Fruit fly (Drosophila melanogaster) whole organism: Measurements from ENCODE around the gene CG9951.

Experiments used
- CG8478 ChIP-seq: fragments of >200 bp; optimal IDR thresholded peaks from 2 replicates; lab custom pipeline; 2018; ENCODE audit warnings: inconsistent platforms
- Dll ChIP-seq: fragments of >200 bp; optimal IDR thresholded peaks from 2 replicates; lab custom pipeline; 2017
- EcR ChIP-seq, 2 experiments: fragments of >200 bp; optimal IDR thresholded peaks; 2 replicates each; lab custom pipeline; 2017; ENCODE audit warnings: missing biosample characterization in 2 of 2, missing genetic modification characterization in 2 of 2, missing genetic modification reagents in 2 of 2
- pan ChIP-seq: fragments of >200 bp; optimal IDR thresholded peaks from 2 replicates; lab custom pipeline; 2017
- psq ChIP-seq: fragments of >200 bp; optimal IDR thresholded peaks from 2 replicates; lab custom pipeline; 2017
- usp ChIP-seq: fragments of >200 bp; optimal IDR thresholded peaks from 2 replicates; lab custom pipeline; 2017; ENCODE audit warnings: missing biosample characterization, missing genetic modification characterization, mixed read lengths

Gene CG9951

DNA sequence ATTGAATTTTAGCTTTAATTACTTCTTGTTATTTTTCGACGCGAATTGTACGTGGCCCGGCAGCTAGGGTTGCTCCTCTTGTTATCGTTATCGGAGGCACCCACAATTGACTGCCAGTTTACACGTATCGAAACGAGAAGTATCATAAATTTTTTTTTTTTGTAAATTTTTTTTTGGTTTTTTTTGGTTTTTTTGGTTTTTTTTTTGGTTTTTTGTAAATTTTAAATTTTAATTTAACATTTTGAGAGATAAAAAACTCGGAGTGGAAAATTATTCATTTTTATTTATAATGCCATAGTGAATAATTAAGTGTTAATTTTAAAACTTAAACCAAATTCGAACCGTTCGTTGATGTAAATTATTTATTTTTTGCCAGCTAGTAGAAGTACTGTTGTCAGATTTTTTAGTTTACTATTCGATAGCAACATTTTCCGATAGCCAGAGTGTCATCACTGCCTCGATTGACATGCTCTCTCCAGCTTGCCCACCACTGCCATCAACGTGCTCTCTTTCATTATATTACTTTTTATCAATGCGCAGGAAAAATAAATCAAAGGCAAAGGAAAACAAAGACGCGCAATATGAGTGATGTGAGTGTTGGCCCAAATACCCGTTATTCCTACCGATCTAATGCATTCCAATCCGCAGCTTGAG, 17.9 kb upstream of the CG9951 start, which contains the start of the genes kud and Zcchc7:
Gene kud, minus strand, starts transcription at position 72 of the 654 bp plus-strand sequence.
Gene Zcchc7, plus strand, starts transcription at position 467 of the 654 bp plus-strand sequence.
- TF ChIP-seq EcR (GFP tag; optimal IDR thresholded peaks at IDR 0.05; lab: Kevin White, UChicago): no peak
- TF ChIP-seq Dll (lab: Kevin White, UChicago): no peak
- no peak for TF ChIP-seq usp (GFP tag; lab: Kevin White, UChicago)
- TF ChIP-seq CG8478: no peak
- TF ChIP-seq pan (lab: Kevin White, UChicago): no peak

DNA sequence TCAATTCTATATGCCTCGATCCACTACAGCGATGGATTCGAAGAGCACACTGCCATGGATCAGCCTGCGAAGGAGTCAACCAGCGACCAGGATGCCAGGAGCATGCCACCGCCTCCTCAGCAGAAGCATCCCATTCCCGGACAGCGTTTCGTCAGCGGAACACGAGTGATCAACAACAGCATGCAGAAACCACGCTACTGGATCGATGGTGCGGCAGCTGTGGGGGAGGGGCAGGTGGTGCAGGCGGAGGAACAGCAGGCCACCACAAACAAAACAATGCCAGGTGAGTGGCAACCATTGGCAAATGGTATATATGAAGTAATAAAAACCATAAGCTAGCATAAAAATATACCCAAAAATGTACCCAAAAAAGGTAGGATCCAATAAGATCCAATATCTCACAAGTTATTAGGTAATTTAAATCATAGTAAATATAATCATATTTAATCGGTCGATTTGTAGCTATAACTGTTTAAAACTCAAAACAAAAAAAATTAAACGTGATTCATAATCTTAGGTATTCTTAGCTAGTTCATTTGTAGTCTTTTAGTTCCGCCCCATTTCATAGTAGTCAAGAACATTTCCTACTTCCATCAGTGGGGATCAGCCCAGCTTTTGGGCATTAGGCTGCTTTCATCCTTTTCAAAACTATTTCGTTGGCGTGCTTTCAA, 17.2 kb upstream of the CG9951 start, which contains the start of gene CG32161:
Gene CG32161, plus strand, starts transcription at position 621 of the 671 bp plus-strand sequence.
- no peak for TF ChIP-seq psq
- TF ChIP-seq CG8478: no peak
- no peak for TF ChIP-seq pan (lab: Kevin White, UChicago)
- no peak for TF ChIP-seq EcR (GFP tag; optimal IDR thresholded peaks at IDR 0.05; lab: Kevin White, UChicago)
- no peak for TF ChIP-seq usp (GFP tag; lab: Kevin White, UChicago)
- no peak for TF ChIP-seq Dll (lab: Kevin White, UChicago)

- TF ChIP-seq CG8478: no peak
- TF ChIP-seq Dll (lab: Kevin White, UChicago): no peak
- no peak for TF ChIP-seq pan (lab: Kevin White, UChicago)
- TF ChIP-seq EcR (GFP tag; optimal IDR thresholded peaks at IDR 0.05; lab: Kevin White, UChicago): no peak
- no peak for TF ChIP-seq psq
- TF ChIP-seq usp (GFP tag; lab: Kevin White, UChicago): no peak
Observed at dm6 chr3L:16851566-16851965, 11.4 kb upstream of the CG9951 start.

- TF ChIP-seq Dll (lab: Kevin White, UChicago) (no peak), usp (GFP tag; lab: Kevin White, UChicago) (no peak), pan (lab: Kevin White, UChicago) (no peak), EcR (GFP tag; optimal IDR thresholded peaks at IDR 0.05; lab: Kevin White, UChicago) (no peak), CG8478 (no peak), psq (no peak)
Observed at dm6 chr3L:16853533-16854386, 9.2 kb upstream of the CG9951 start, which contains the start of gene sina. Gene sina, plus strand, starts transcription at chr3L:16853751.

dm6 chr3L:16854387-16855033, 8.5 kb upstream of the CG9951 start:
- TF ChIP-seq pan (lab: Kevin White, UChicago): no peak
- no peak for TF ChIP-seq Dll (lab: Kevin White, UChicago)
- no peak for TF ChIP-seq usp (GFP tag; lab: Kevin White, UChicago)
- no peak for TF ChIP-seq CG8478
- TF ChIP-seq EcR (GFP tag; optimal IDR thresholded peaks at IDR 0.05; lab: Kevin White, UChicago): no peak
- no peak for TF ChIP-seq psq

- TF ChIP-seq psq (no peak), pan (lab: Kevin White, UChicago) (no peak), CG8478 (no peak), EcR (GFP tag; optimal IDR thresholded peaks at IDR 0.05; lab: Kevin White, UChicago) (no peak), usp (GFP tag; lab: Kevin White, UChicago) (no peak), Dll (lab: Kevin White, UChicago) (no peak)
Observed at dm6 chr3L:16855287-16855686, 7.7 kb upstream of the CG9951 start.

DNA sequence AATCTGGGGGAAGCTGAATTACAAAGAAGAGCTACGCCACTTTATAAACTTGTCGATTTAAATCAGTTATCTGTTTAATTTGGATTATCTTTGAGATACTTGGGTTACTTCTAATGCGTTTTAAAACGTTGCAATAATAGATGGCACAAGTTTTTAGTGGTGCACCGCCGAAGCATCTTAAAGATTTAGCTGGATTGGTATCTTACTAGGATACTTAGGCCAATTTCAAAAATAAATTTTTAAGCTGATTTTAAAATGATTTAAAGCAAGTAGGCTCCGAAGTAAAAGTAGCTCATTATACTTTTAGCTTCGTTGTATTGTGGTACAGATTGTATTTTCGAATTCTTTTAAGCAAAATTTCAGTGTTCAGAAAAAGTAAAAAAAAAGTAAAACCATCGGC, 4.2 kb upstream of the CG9951 start, which contains the start of gene sinah:
Gene sinah, plus strand, starts transcription at position 301 of the 400 bp plus-strand sequence.
- TF ChIP-seq pan (lab: Kevin White, UChicago) (no peak), EcR (GFP tag; optimal IDR thresholded peaks at IDR 0.05; lab: Kevin White, UChicago) (no peak), usp (GFP tag; lab: Kevin White, UChicago) (no peak), psq (no peak), Dll (lab: Kevin White, UChicago) (no peak), CG8478 (no peak)

DNA sequence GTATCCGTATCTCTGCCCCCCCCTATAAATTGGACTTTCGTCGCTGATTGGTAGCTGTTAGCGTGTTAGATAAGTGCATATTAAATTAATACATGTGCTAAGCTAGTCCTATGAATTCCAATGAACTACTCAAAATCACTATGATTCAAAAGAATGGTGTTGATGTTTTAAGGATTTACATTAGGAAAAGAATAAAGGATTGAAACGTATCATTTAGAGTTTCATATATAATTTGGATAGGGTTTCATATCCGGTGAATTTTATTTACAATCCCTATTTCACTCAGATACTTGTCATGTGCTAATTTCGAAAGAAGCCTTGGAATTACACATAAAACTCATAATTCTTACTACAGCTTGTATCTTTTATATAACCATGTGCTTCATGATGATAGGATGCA, 2.6 kb upstream of the CG9951 start, which contains the start of gene CG13029:
Gene CG13029, plus strand, starts transcription at position 301 of the 400 bp plus-strand sequence.
- no peak for TF ChIP-seq pan (lab: Kevin White, UChicago)
- no peak for TF ChIP-seq psq

DNA sequence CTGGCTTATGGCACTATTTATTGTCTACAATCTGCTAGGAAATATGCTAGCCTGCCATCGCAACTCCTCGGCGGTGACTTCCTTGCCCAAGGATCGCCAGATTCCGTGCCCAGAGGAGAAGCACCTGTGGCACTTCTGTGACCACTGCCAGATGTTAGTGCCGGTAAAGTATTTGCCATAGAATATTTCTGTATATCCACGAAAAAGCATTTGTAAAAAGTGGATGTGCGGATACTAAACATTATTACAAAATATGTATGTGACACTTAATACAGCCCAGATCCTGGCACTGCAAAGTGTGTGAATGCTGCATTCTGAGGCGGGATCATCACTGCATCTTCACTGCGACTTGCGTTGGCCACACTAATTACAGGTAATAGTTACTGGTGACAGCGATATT, 2.1 kb upstream of the CG9951 start:
- TF ChIP-seq CG8478 (no peak), EcR (GFP tag; optimal IDR thresholded peaks at IDR 0.05; lab: Kevin White, UChicago) (no peak), Dll (lab: Kevin White, UChicago) (no peak), pan (lab: Kevin White, UChicago) (no peak), psq (no peak), usp (GFP tag; lab: Kevin White, UChicago) (no peak)

dm6 chr3L:16862284-16862683, 680 bp upstream of the CG9951 start, which contains the start of gene Rh4:
Gene Rh4, minus strand, starts transcription at chr3L:16862517.
- TF ChIP-seq EcR (GFP tag; optimal IDR thresholded peaks at IDR 0.05; lab: Kevin White, UChicago): no peak
- no peak for TF ChIP-seq pan (lab: Kevin White, UChicago)
- no peak for TF ChIP-seq psq
- no peak for TF ChIP-seq CG8478
- TF ChIP-seq Dll (lab: Kevin White, UChicago): no peak
- no peak for TF ChIP-seq usp (GFP tag; lab: Kevin White, UChicago)
